Fruit fly (Drosophila melanogaster) whole organism, embryonic: ENCODE results near the gene Trf4-1.

Source experiments
- CG17568 ChIP-seq: fragments of 200-800 bp; sonication (Bioruptor generic); optimal IDR thresholded peaks from 2 replicates; lab custom pipeline; 2018; ENCODE audit warnings: missing biosample characterization, mild to moderate bottlenecking, missing genetic modification characterization, moderate library complexity
- Jarid2 ChIP-seq: fragments of 200-800 bp; sonication (Bioruptor generic); optimal IDR thresholded peaks from 3 replicates; lab custom pipeline; 2017; ENCODE audit warnings: mild to moderate bottlenecking, missing biosample characterization, missing genetic modification reagents, missing genetic modification characterization
- chn ChIP-seq: fragments of 200-800 bp; sonication (Bioruptor generic); optimal IDR thresholded peaks from 2 replicates; lab custom pipeline; 2016; ENCODE audit warnings: missing biosample characterization, missing genetic modification characterization
- mam ChIP-seq: fragments of 200-800 bp; sonication (Bioruptor generic); optimal IDR thresholded peaks from 3 replicates; lab custom pipeline; 2016; ENCODE audit warnings: missing biosample characterization, missing genetic modification characterization

DNA sequence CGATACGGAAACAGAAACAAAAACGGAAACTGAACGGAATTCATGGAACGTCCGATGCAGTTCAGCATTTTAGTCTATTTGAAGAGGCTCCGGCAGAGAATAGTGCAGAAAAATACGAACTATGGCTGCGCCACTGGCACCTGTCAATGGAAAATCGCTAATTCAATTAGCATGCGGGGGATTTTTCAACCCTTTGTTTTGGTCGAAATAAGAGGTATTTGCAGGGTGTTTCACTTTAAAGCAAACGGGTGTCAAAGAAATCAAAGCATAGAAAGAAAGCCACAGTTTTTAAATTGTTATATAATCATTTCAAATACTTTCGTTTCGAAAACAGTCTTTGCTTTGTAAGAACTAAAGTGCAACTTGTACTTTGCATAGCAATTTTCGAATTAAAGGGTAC, 30.5 kb upstream of the Trf4-1 start, which contains the start of gene PIP82:
- TF ChIP-seq mam (GFP tag; lab: Kevin White, UChicago) (no peak), chn (GFP tag; lab: Kevin White, UChicago) (no peak), CG17568 (GFP tag; lab: Kevin White, UChicago) (no peak), Jarid2 (no peak)
